Fruit fly (Drosophila melanogaster) whole organism, embryonic: Measurements from ENCODE around the gene RpS30.

Experiments
- Ada2b ChIP-seq: fragments of 200-800 bp; sonication (Bioruptor generic); IDR thresholded peaks from 2 replicates; pipeline ENCODE4 v1.3.6; 2022; ENCODE audit warnings: missing biosample characterization, missing genetic modification characterization
- B-H2 ChIP-seq: fragments of 200-800 bp; sonication (Bioruptor generic); optimal IDR thresholded peaks from 2 replicates; lab custom pipeline; 2018; ENCODE audit warnings: missing biosample characterization, mild to moderate bottlenecking, missing genetic modification characterization
- BtbVII ChIP-seq: fragments of 200-800 bp; sonication (Bioruptor generic); optimal IDR thresholded peaks from 3 replicates; lab custom pipeline; 2017; ENCODE audit warnings: missing biosample characterization, mild to moderate bottlenecking, missing genetic modification characterization
- CG10267 ChIP-seq: fragments of 200-800 bp; sonication (Bioruptor generic); optimal IDR thresholded peaks from 2 replicates; lab custom pipeline; 2018; ENCODE audit warnings: missing biosample characterization, mild to moderate bottlenecking, missing genetic modification characterization, moderate library complexity
- CG11504 ChIP-seq: fragments of 200-800 bp; sonication (Bioruptor generic); optimal IDR thresholded peaks from 3 replicates; lab custom pipeline; 2019; ENCODE audit warnings: missing biosample characterization, mild to moderate bottlenecking, missing genetic modification characterization, moderate library complexity
- CG12219 ChIP-seq: fragments of 200-800 bp; sonication (Bioruptor generic); optimal IDR thresholded peaks from 3 replicates; lab custom pipeline; 2018; ENCODE audit warnings: missing biosample characterization, mild to moderate bottlenecking, missing genetic modification characterization
- CG13894 ChIP-seq: fragments of 200-800 bp; sonication (Bioruptor generic); optimal IDR thresholded peaks from 3 replicates; lab custom pipeline; 2018; ENCODE audit warnings: missing biosample characterization, mild to moderate bottlenecking, missing genetic modification characterization, moderate library complexity
- CG14965 ChIP-seq: fragments of 200-800 bp; sonication (Bioruptor generic); optimal IDR thresholded peaks from 2 replicates; lab custom pipeline; 2016; ENCODE audit warnings: missing biosample characterization, missing genetic modification characterization, borderline replicate concordance
- CG18764 ChIP-seq: fragments of 200-800 bp; sonication (Bioruptor generic); optimal IDR thresholded peaks from 3 replicates; lab custom pipeline; 2016; ENCODE audit warnings: missing biosample characterization, missing genetic modification characterization
- CG2120 ChIP-seq: fragments of 200-800 bp; sonication (Bioruptor generic); optimal IDR thresholded peaks from 3 replicates; lab custom pipeline; 2016; ENCODE audit warnings: missing biosample characterization, missing genetic modification characterization
- CG4730 ChIP-seq: fragments of 200-800 bp; sonication (Bioruptor generic); IDR thresholded peaks from 2 replicates; pipeline ENCODE4 v1.3.6; 2022; ENCODE audit warnings: missing biosample characterization, missing genetic modification characterization
- CG6765 ChIP-seq: fragments of 200-800 bp; sonication (Bioruptor generic); optimal IDR thresholded peaks from 3 replicates; lab custom pipeline; 2017; ENCODE audit warnings: missing biosample characterization, mild to moderate bottlenecking, missing genetic modification characterization
- CG6791 ChIP-seq: fragments of 200-800 bp; sonication (Bioruptor generic); IDR thresholded peaks from 3 replicates; pipeline ENCODE4 v1.3.6; 2022; ENCODE audit warnings: missing biosample characterization, missing genetic modification characterization; ENCODE audit not compliant: partially characterized antibody
- CG8359 ChIP-seq: fragments of 200-800 bp; sonication (Bioruptor generic); optimal IDR thresholded peaks from 2 replicates; lab custom pipeline; 2017; ENCODE audit warnings: missing biosample characterization, mild to moderate bottlenecking, missing genetic modification characterization, borderline replicate concordance
- CG9437 ChIP-seq: fragments of 200-800 bp; sonication (Bioruptor generic); optimal IDR thresholded peaks from 2 replicates; lab custom pipeline; 2018; ENCODE audit warnings: missing biosample characterization, mild to moderate bottlenecking, missing genetic modification characterization
- Camta ChIP-seq: fragments of 200-800 bp; sonication (Bioruptor generic); optimal IDR thresholded peaks from 2 replicates; lab custom pipeline; 2016; ENCODE audit warnings: missing biosample characterization, missing genetic modification characterization
- Chrac-16 ChIP-seq: fragments of 200-800 bp; sonication (Bioruptor generic); optimal IDR thresholded peaks from 3 replicates; lab custom pipeline; 2016; ENCODE audit warnings: missing biosample characterization, missing genetic modification characterization
- CkIIα-i1 ChIP-seq: fragments of 200-800 bp; sonication (Bioruptor generic); IDR thresholded peaks from 2 replicates; pipeline ENCODE4 v1.3.6; 2022; ENCODE audit warnings: missing biosample characterization, missing genetic modification characterization
- D19A ChIP-seq: fragments of 200-800 bp; optimal IDR thresholded peaks from 3 replicates; lab custom pipeline; 2019; ENCODE audit warnings: missing biosample characterization, mild to moderate bottlenecking, missing genetic modification characterization, moderate library complexity
- Dfd ChIP-seq, 2 experiments: fragments of >200 bp; optimal IDR thresholded peaks; 2 replicates each; lab custom pipeline; 2017; ENCODE audit warnings: missing biosample characterization in 2 of 2, missing genetic modification characterization in 2 of 2
- Elba2 ChIP-seq: fragments of 200-800 bp; sonication (Bioruptor generic); optimal IDR thresholded peaks from 3 replicates; lab custom pipeline; 2016; ENCODE audit warnings: missing biosample characterization, missing genetic modification characterization
- Ets65A ChIP-seq: fragments of 200-800 bp; sonication (Bioruptor generic); peaks from one replicate; lab custom pipeline; 2016; ENCODE audit warnings: missing biosample characterization, missing genetic modification characterization
- Fer2 ChIP-seq: fragments of 200-800 bp; sonication (Bioruptor generic); optimal IDR thresholded peaks from 2 replicates; lab custom pipeline; 2018; ENCODE audit warnings: missing biosample characterization, mild to moderate bottlenecking, missing genetic modification characterization, moderate library complexity
- H15 ChIP-seq: fragments of 200-800 bp; sonication (Bioruptor generic); IDR thresholded peaks from 3 replicates; pipeline ENCODE4 v1.3.6; 2022; ENCODE audit warnings: missing biosample characterization, missing genetic modification characterization
- HLH4C ChIP-seq: fragments of 200-800 bp; sonication (Bioruptor generic); IDR thresholded peaks from 3 replicates; pipeline ENCODE4 v1.3.6; 2022; ENCODE audit warnings: missing biosample characterization, missing genetic modification characterization; ENCODE audit not compliant: partially characterized antibody
- HLHmδ ChIP-seq: fragments of 200-800 bp; sonication (Bioruptor generic); optimal IDR thresholded peaks from 2 replicates; lab custom pipeline; 2018; ENCODE audit warnings: missing biosample characterization, mild to moderate bottlenecking, missing genetic modification characterization, moderate library complexity
- Max ChIP-seq: fragments of 200-800 bp; sonication (Bioruptor generic); optimal IDR thresholded peaks from 2 replicates; lab custom pipeline; 2016; ENCODE audit warnings: missing biosample characterization, mild to moderate bottlenecking, missing genetic modification characterization
- Neu2 ChIP-seq: fragments of 200-800 bp; sonication (Bioruptor generic); optimal IDR thresholded peaks from 3 replicates; lab custom pipeline; 2016; ENCODE audit warnings: missing biosample characterization, missing genetic modification characterization, borderline replicate concordance
- Pdp1 ChIP-seq, 2 experiments: fragments of 200-800 bp; sonication (Bioruptor generic); optimal IDR thresholded peaks; 3 replicates each; lab custom pipeline; 2016; ENCODE audit warnings: missing biosample characterization in 2 of 2, missing genetic modification characterization in 2 of 2, mild to moderate bottlenecking in 1 of 2, moderate library complexity in 1 of 2
- Poxn ChIP-seq: fragments of 200-800 bp; sonication (Bioruptor generic); IDR thresholded peaks from 2 replicates; pipeline ENCODE4 v1.3.6; 2022; ENCODE audit warnings: missing biosample characterization, missing genetic modification characterization
- Sin3A ChIP-seq: fragments of >200 bp; optimal IDR thresholded peaks from 2 replicates; lab custom pipeline; 2018
- ab ChIP-seq: fragments of 200-800 bp; sonication (Bioruptor generic); optimal IDR thresholded peaks from 2 replicates; lab custom pipeline; 2016; ENCODE audit warnings: missing biosample characterization, missing genetic modification characterization
- abd-A ChIP-seq: fragments of 200-800 bp; sonication (Bioruptor generic); optimal IDR thresholded peaks from 3 replicates; lab custom pipeline; 2019; ENCODE audit warnings: missing biosample characterization, mild to moderate bottlenecking, missing genetic modification characterization, moderate library complexity
- ase ChIP-seq: fragments of 200-800 bp; sonication (Bioruptor generic); IDR thresholded peaks from 3 replicates; pipeline ENCODE4 v1.3.6; 2022; ENCODE audit warnings: missing biosample characterization, missing genetic modification characterization
- disco-r ChIP-seq: fragments of 200-800 bp; sonication (Bioruptor generic); optimal IDR thresholded peaks from 2 replicates; lab custom pipeline; 2016; ENCODE audit warnings: missing biosample characterization, missing genetic modification characterization
- dmrt99B ChIP-seq: fragments of 200-800 bp; sonication (Bioruptor generic); optimal IDR thresholded peaks from 2 replicates; lab custom pipeline; 2018; ENCODE audit warnings: missing biosample characterization, mild to moderate bottlenecking, missing genetic modification characterization, moderate library complexity
- dpn ChIP-seq, 2 experiments: fragments of 200-800 bp; sonication (Bioruptor generic); optimal IDR thresholded peaks; 3 replicates each; lab custom pipeline; 2016; ENCODE audit warnings: missing biosample characterization in 2 of 2, missing genetic modification characterization in 2 of 2
- gcm ChIP-seq: fragments of 200-800 bp; sonication (Bioruptor generic); optimal IDR thresholded peaks from 2 replicates; lab custom pipeline; 2019; ENCODE audit warnings: missing biosample characterization, mild to moderate bottlenecking, missing genetic modification characterization, moderate library complexity
- insv ChIP-seq, 2 experiments: fragments of 200-800 bp; sonication (Bioruptor generic); optimal IDR thresholded peaks; 3 replicates each; lab custom pipeline; 2016 to 2018; ENCODE audit warnings: missing biosample characterization in 2 of 2, missing genetic modification characterization in 2 of 2
- kah ChIP-seq: fragments of 200-800 bp; sonication (Bioruptor generic); optimal IDR thresholded peaks from 2 replicates; lab custom pipeline; 2018; ENCODE audit warnings: missing biosample characterization, mild to moderate bottlenecking, missing genetic modification characterization
- maf-S ChIP-seq: fragments of 200-800 bp; sonication (Bioruptor generic); optimal IDR thresholded peaks from 2 replicates; lab custom pipeline; 2016; ENCODE audit warnings: missing biosample characterization, missing genetic modification characterization
- prd ChIP-seq, 3 experiments: fragments of >200 bp in 2 of 3; fragments of 200-800 bp in 1 of 3; sonication (Bioruptor generic) in 1 of 3; optimal IDR thresholded peaks in 2 of 3; IDR thresholded peaks in 1 of 3; 2 replicates in 2 of 3; 3 replicates in 1 of 3; pipeline versions ENCODE4 v1.3.6 to Lab custom; 2017 to 2022; ENCODE audit warnings: missing biosample characterization in 1 of 3, missing genetic modification characterization in 1 of 3
- sens ChIP-seq: fragments of 200-800 bp; sonication (Bioruptor generic); peaks from one replicate; lab custom pipeline; 2016; ENCODE audit warnings: missing biosample characterization, missing genetic modification characterization
- sens-2 ChIP-seq: fragments of 200-800 bp; sonication (Bioruptor generic); IDR thresholded peaks from 2 replicates; pipeline ENCODE4 v1.3.6; 2022; ENCODE audit warnings: missing biosample characterization, missing genetic modification characterization
- shn ChIP-seq: fragments of 200-800 bp; sonication (Bioruptor generic); optimal IDR thresholded peaks from 3 replicates; lab custom pipeline; 2016; ENCODE audit warnings: missing biosample characterization, missing genetic modification characterization
- sob ChIP-seq: fragments of 200-800 bp; sonication (Bioruptor generic); IDR thresholded peaks from 2 replicates; pipeline ENCODE4 v1.3.6; 2022; ENCODE audit warnings: missing biosample characterization, missing genetic modification characterization
- sr ChIP-seq: fragments of 200-800 bp; sonication (Bioruptor generic); IDR thresholded peaks from 3 replicates; pipeline ENCODE4 v1.3.6; 2022; ENCODE audit warnings: missing biosample characterization, missing genetic modification characterization
- vfl ChIP-seq: fragments of 200-800 bp; sonication (Bioruptor generic); optimal IDR thresholded peaks from 2 replicates; lab custom pipeline; 2016; ENCODE audit warnings: missing biosample characterization, missing genetic modification characterization
- wor ChIP-seq: fragments of 200-800 bp; sonication (Bioruptor generic); IDR thresholded peaks from 2 replicates; pipeline ENCODE4 v1.3.6; 2022; ENCODE audit warnings: missing biosample characterization, missing genetic modification characterization
- zen2 ChIP-seq: fragments of 200-800 bp; sonication (Bioruptor generic); IDR thresholded peaks from 3 replicates; pipeline ENCODE4 v1.3.6; 2022; ENCODE audit warnings: missing biosample characterization, missing genetic modification characterization; ENCODE audit not compliant: partially characterized antibody

RpS30 gene

DNA sequence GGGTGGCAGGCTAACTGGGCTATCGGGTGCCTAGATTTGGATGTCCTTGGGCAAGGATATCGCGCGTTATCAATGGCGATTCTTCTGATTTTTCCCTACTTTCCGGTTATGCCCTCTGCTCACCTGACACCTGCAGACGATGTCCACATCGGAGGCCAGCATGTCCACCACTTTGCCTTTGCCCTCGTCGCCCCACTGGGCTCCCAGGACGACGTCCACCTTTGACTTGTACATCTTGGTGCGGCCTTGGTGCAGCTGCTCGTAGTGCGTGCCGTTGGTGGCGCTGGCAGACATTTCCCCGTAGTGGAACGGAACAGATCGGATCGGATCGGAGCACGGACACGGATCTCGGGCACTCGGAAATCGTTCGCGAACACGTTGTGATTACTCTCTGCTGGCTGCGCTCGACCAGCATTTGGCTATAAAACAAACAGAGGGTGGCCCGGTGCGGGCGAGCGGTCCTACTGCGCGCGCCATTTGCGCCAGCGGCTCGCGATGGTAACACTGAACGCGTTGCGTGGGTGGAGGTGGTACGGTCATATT, 20.1 kb upstream of the RpS30 start, which contains the start of gene Adss (continued):
- no peak for TF ChIP-seq CG4730
- TF ChIP-seq disco-r (GFP tag; lab: Kevin White, UChicago): peak; percentile 9
- peak; percentile 9 for TF ChIP-seq Max (GFP tag; lab: Kevin White, UChicago)
- TF ChIP-seq BtbVII: peak; percentile 43
- no peak for TF ChIP-seq dpn (GFP tag; optimal IDR thresholded peaks at IDR 0.05; lab: Kevin White, UChicago)
- TF ChIP-seq abd-A: peak; percentile 23
- TF ChIP-seq dmrt99B (tag; lab: Kevin White, UChicago): no peak
- TF ChIP-seq Camta: peak; percentile 15
- peak in 1 of 2 experiments; percentile 6 for TF ChIP-seq insv (GFP tag; optimal IDR thresholded peaks at IDR 0.05; lab: Kevin White, UChicago)
- no peak for TF ChIP-seq CG12219 (GFP tag; lab: Kevin White, UChicago)
- no peak for TF ChIP-seq Dfd (GFP tag; optimal IDR thresholded peaks at IDR 0.05; lab: Kevin White, UChicago)
- peak; percentile 3 for TF ChIP-seq CG8359 (GFP tag; lab: Kevin White, UChicago)
- no peak for TF ChIP-seq Fer2 (tag; lab: Kevin White, UChicago)
- peak; percentile 73 for TF ChIP-seq sens (GFP tag; lab: Kevin White, UChicago)
- no peak for TF ChIP-seq zen2 (GFP tag; lab: Robert Waterston, UW)
- peak; percentile 7 to 29 for TF ChIP-seq Pdp1 (GFP tag; optimal IDR thresholded peaks at IDR 0.05; lab: Kevin White, UChicago)
- no peak for TF ChIP-seq Neu2 (GFP tag; lab: Kevin White, UChicago)
- no peak for TF ChIP-seq wor
- TF ChIP-seq D19A (tag; lab: Kevin White, UChicago): no peak
- no peak for TF ChIP-seq Poxn (GFP tag; lab: Robert Waterston, UW)
- TF ChIP-seq HLH4C (GFP tag; lab: Robert Waterston, UW): peak; percentile 23; the same call in 2 of the 3 replicates
- TF ChIP-seq sob: peak; percentile 56; the same call in 1 of the 2 replicates
- TF ChIP-seq sr (GFP tag; lab: Robert Waterston, UW): peak; percentile 98
- TF ChIP-seq B-H2: peak; percentile 34
- no peak for TF ChIP-seq CG2120
- TF ChIP-seq sens-2: no peak
- no peak for TF ChIP-seq CG11504
- TF ChIP-seq CG9437 (GFP tag; lab: Kevin White, UChicago): no peak
- TF ChIP-seq CkIIα-i1: no peak
- TF ChIP-seq prd (optimal IDR thresholded peaks at IDR 0.05; lab: Kevin White, UChicago): no peak
- no peak for TF ChIP-seq prd (GFP tag; IDR thresholded peaks at IDR 0.05; lab: Robert Waterston, UW)
- TF ChIP-seq CG6765 (GFP tag; lab: Kevin White, UChicago): peak; percentile 48
- TF ChIP-seq CG14965: no peak
- TF ChIP-seq Ets65A (GFP tag; lab: Kevin White, UChicago): no peak
- TF ChIP-seq HLHmδ (GFP tag; lab: Kevin White, UChicago): peak; percentile 94
- TF ChIP-seq vfl (GFP tag; lab: Kevin White, UChicago): no peak
- no peak for TF ChIP-seq ab (GFP tag; lab: Kevin White, UChicago)
- TF ChIP-seq CG6791 (GFP tag; lab: Robert Waterston, UW): peak; percentile 54; the same call in 2 of the 3 replicates
- TF ChIP-seq kah (GFP tag; lab: Kevin White, UChicago): peak; percentile 19
- no peak for TF ChIP-seq ase (GFP tag; lab: Robert Waterston, UW)
- TF ChIP-seq CG18764: no peak
- peak; percentile 39 for TF ChIP-seq shn (GFP tag; lab: Kevin White, UChicago)
- no peak for TF ChIP-seq Ada2b
- peak; percentile 18 for TF ChIP-seq CG10267 (tag; lab: Kevin White, UChicago)
- TF ChIP-seq Sin3A (lab: Kevin White, UChicago): no peak
- no peak for TF ChIP-seq CG13894
- TF ChIP-seq gcm (GFP tag; lab: Kevin White, UChicago): peak; percentile 57
- no peak for TF ChIP-seq Chrac-16
- TF ChIP-seq Elba2 (GFP tag; lab: Kevin White, UChicago): no peak
- no peak for TF ChIP-seq H15 (GFP tag; lab: Robert Waterston, UW)
- TF ChIP-seq maf-S (GFP tag; lab: Kevin White, UChicago): peak; percentile 4
